Fruit fly (Drosophila melanogaster): ENCODE measurements around the gene Glyat.

DNA sequence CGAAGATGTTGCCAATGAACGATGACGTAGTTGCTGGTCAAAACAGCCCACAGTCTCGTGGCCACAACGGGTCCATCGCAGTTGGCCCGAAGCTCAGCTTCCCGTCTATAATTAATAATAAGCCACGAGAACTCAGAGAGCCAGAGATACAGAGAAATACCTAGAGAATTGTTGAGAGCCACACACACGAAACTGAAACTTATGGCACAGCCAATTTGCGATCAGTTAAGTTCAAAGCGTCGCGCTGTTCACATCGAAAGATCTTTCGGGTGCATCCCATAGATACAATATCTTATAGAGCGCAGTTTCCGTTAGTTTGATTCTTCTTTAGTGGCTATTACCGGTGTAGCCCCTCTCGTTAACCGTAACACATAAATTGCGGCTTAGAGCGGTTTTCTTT is 2.1 kb upstream of the Glyat start:
- TF ChIP-seq CG10348 (GFP tag; IDR thresholded peaks at IDR 0.05) (no peak), CG12605 (GFP tag; IDR thresholded peaks at IDR 0.05) (no peak)

All from whole organism, pupa.